Worm (Caenorhabditis elegans): Measurements from ENCODE around the gene F07H5.13.

The F07H5.13 gene

DNA sequence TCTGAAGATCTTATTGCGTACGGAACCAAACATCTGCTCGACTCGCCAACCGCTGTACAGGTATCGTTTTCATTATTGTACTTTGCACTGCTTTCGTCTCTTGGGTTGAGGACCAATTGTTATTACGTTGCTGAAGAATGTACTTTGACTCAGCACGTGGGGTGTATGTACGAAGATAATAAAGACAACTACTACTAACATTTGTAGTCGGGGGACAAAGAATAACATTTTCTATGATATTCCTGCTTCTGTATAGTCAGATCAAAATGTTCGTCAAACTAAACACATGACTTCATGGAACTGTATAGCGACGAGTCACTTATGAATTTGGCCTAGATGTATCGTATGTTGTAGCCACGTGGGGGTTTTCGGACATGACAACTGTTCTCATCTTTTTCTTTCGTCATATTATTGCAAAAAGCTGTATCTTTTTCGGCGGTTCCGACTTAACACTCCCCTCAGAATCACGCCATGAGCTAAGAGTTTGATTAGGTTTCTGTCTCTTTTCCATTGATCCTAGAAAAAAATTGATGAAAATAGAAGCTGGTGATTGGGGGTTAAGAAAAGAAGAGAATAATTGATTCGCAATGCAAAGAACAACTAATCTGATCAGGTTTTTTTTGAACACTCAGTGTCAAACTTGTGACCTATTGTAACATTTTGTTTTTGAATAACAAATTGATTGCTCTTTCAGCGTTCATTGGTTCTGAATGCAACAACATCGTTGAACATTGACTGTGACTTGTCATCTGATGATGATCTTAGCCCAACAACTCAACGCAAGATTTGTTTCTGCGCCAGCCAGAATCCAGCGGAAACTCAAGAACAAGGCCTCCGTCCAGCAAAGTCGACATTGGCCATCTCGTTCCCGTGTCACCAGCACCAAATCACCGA lies 45.6 kb upstream of the F07H5.13 start (continued):
- TF ChIP-seq T07F8.4 (tag; optimal IDR thresholded peaks at IDR 0.05) (no peak), F10E7.11 (tag; optimal IDR thresholded peaks at IDR 0.05) (no peak), B0019.2 (GFP tag; conservative IDR thresholded peaks at IDR 0.05) (no peak), snpc-3.4 (tag; optimal IDR thresholded peaks at IDR 0.05) (no peak), unc-62 (GFP tag; optimal IDR thresholded peaks at IDR 0.05) (no peak), Y53F4B.3 (GFP tag; IDR thresholded peaks at IDR 0.05) (no peak), nhr-120 (GFP tag; IDR thresholded peaks at IDR 0.05) (no peak), hlh-12 (tag; optimal IDR thresholded peaks at IDR 0.05) (no peak), nfyb-1 (GFP tag; IDR thresholded peaks at IDR 0.05) (no peak), nhr-27 (tag; optimal IDR thresholded peaks at IDR 0.05) (no peak), B0336.3 (GFP tag; IDR thresholded peaks at IDR 0.05) (peak; percentile 36; the same call in 1 of the 2 replicates), F22D6.2 (tag; optimal IDR thresholded peaks at IDR 0.05) (no peak), hlh-26 (GFP tag; conservative IDR thresholded peaks at IDR 0.05) (no peak), egl-18 (GFP tag; IDR thresholded peaks at IDR 0.05) (no peak), lin-26 (GFP tag; IDR thresholded peaks at IDR 0.05) (peak; percentile 67; the same call in 1 of the 2 replicates), efl-1 (GFP tag; optimal IDR thresholded peaks at IDR 0.05) (no peak), K12H6.12 (tag; optimal IDR thresholded peaks at IDR 0.05) (peak; percentile 44), tbx-9 (tag; optimal IDR thresholded peaks at IDR 0.05; ENCODE audit: borderline replicate concordance) (no peak), lir-1 (GFP tag; conservative IDR thresholded peaks at IDR 0.05) (no peak), xnd-1 (tag; optimal IDR thresholded peaks at IDR 0.05) (no peak), ceh-100 (GFP tag; IDR thresholded peaks at IDR 0.05) (no peak), mes-4 (tag; optimal IDR thresholded peaks at IDR 0.05) (no peak), repo-1 (tag; optimal IDR thresholded peaks at IDR 0.05) (no peak), F55B11.4 (tag; optimal IDR thresholded peaks at IDR 0.05; ENCODE audit: borderline replicate concordance, insufficient read depth) (no peak), attf-3 (GFP tag; conservative IDR thresholded peaks at IDR 0.05) (no peak), zim-3 (tag; optimal IDR thresholded peaks at IDR 0.05) (no peak), akir-1 (GFP tag; optimal IDR thresholded peaks at IDR 0.05) (no peak), K11D2.4 (GFP tag; IDR thresholded peaks at IDR 0.05) (no peak; the same call in none of the 2 replicates), zfh-2 (GFP tag; conservative IDR thresholded peaks at IDR 0.05) (no peak), snpc-1.1 (tag; optimal IDR thresholded peaks at IDR 0.05; ENCODE audit: insufficient read depth) (no peak), nfya-2 (GFP tag; IDR thresholded peaks at IDR 0.05) (no peak), F57C9.4 (tag; optimal IDR thresholded peaks at IDR 0.05) (no peak), ztf-18 (tag; optimal IDR thresholded peaks at IDR 0.05) (no peak), ztf-25 (GFP tag; IDR thresholded peaks at IDR 0.05) (no peak), ceh-27 (GFP tag; optimal IDR thresholded peaks at IDR 0.05) (no peak), aptf-2 (GFP tag; conservative IDR thresholded peaks at IDR 0.05) (no peak), ekl-4 (GFP tag; IDR thresholded peaks at IDR 0.05) (no peak), aptf-3 (GFP tag; IDR thresholded peaks at IDR 0.05) (no peak), rpc-1 (optimal IDR thresholded peaks at IDR 0.05) (no peak), rpc-1 (tag; optimal IDR thresholded peaks at IDR 0.05) (no peak), lin-40 (tag; optimal IDR thresholded peaks at IDR 0.05) (no peak), C06A6.2 (GFP tag; conservative IDR thresholded peaks at IDR 0.05) (no peak; the same call in 1 of the 2 replicates), nhr-90 (tag; optimal IDR thresholded peaks at IDR 0.05) (no peak), lsy-27 (tag; optimal IDR thresholded peaks at IDR 0.05; ENCODE audit: borderline replicate concordance, insufficient read depth) (no peak), lsl-1 (GFP tag; optimal IDR thresholded peaks at IDR 0.05) (no peak), lin-54 (GFP tag; optimal IDR thresholded peaks at IDR 0.05) (no peak), F39B2.1 (GFP tag; IDR thresholded peaks at IDR 0.05) (no peak)
